Fruit fly (Drosophila melanogaster): ENCODE data around the gene XNP.

Gene XNP

DNA sequence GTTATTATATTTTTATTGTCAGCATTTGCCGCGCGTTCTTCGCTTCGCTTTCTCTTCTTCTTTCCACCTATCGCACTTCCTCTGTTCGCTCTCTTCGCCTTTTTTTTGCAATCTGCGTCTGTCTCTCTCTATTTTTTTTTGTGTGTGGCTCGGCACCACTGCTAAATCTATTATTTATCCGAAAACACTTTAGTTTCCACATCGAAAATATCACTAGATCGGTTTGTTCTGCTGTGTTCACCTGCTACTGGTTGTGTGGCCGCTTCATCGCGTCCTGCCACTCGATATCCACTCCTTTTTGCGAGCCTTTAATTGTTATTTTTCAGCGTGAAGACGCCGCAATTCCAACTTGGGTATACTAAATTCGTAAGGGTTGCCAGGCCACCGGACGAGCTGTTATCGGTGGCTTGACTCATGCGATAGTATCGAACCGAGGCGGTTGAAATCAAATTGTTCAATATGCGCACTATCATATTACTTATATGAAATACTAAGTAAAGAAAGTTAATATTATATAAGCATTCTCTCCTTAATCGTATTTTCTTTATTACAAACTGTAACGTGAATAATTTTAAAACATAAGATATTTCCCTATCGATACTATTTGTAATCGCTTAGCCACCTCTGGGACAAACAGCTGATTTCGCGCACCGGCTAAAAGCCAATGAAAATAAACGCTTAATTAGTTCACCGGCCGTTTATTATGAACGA lies at the start of gene XNP, which contains the start of the genes CG42488 and CG5116:
Gene XNP (minus strand): TSS at position 372 of the 711 bp plus-strand sequence.
Gene CG42488 (plus strand): TSS at position 636 of the 711 bp plus-strand sequence.
Gene CG5116 (plus strand): TSS at position 636 of the 711 bp plus-strand sequence.
- TF ChIP-seq CG17801 (GFP tag; optimal IDR thresholded peaks at IDR 0.05; ENCODE audit: partially characterized antibody) = peak; percentile 63

DNA sequence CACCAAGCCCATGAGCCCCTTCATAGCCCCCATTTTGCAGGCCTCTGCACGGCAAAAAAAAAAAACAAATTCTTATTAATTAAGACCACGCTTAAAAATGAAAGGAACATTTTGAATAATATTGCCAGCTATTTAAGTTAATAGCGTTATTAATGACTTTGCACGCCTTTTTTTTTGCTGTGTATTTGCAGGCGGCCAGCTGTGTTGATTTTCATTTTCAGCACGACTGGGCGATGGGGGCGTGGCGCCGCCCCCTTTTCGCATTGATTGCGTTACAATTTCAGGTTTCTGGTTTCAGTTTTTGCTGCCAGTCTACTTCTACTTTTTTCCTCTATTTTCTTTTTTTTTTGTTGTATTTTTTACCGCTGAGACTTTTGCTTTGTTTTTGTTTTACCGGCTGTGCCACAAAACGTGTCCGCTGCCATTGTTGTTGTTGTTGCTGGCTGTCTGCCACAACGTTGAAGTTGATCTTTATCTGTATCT lies 49.3 kb upstream of the XNP start:
- TF ChIP-seq CG17801 (GFP tag; optimal IDR thresholded peaks at IDR 0.05; ENCODE audit: partially characterized antibody) = no peak

DNA sequence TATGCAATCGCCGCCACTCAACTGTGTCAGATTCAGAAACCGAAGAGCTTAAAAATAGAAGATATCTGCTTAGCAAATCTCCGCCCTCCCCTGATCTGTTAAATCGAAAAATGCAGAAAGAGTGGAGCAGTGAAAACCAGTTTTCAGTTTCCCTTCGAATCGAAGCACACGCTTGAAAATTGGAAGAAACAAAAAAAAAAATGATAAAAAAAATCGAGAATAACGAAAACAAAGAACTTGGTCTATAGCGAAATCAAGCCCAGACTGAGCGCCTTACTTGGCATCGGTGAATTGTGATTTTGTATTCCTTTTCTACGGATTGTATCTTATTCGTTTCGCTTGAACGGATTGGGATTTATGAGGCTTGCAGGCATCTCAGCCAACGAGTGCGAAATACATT lies 46.7 kb upstream of the XNP start:
- no peak for TF ChIP-seq CG17801 (GFP tag; optimal IDR thresholded peaks at IDR 0.05; ENCODE audit: partially characterized antibody)

DNA sequence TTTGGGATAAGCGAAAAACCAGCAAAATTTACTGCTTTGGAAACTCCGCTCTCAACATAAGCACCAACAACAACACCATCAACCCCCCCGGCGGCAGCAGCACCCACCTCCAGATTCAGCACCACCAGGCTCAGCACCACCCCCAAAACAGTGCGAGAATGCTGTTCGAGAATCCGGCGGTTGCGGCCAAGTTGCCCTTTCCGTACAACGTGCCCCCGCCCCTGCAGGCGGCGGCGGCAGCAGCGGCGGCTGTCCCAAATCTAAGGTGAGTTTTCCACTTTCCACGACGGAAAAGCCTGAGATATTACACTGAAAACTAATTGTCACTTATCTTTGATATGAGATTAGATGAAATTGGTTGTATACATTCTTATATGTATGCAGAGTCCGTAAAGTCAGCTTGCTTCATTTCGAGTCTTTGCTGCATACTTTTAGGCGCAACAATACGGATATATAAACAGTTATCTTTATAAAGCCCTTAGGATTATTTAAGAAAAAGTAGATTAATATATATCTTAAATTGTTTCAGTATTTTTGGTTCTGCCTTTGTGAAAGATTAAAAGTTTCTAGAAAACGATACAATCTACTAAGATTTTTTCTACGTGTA lies 36.9 kb upstream of the XNP start:
- no peak for TF ChIP-seq CG17801 (GFP tag; optimal IDR thresholded peaks at IDR 0.05; ENCODE audit: partially characterized antibody)

DNA sequence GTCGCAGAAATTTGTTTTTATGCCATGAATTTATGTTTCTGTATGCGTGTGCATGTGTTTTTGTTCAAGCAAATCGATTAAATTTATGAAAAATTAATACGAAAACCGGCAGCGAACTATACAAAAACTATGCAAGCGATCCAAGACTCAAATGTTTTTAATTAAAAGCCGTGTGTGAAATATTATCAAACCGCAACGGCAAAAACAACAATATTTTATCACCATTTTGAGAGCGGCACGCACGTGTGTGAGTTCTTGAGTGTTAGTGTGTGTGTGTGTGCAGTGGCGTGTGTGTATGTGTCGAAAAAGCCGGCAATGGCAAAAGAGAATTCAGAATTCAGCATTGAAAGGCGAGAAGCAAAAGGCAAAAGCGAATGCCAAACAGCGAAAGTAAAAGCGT lies 36.0 kb upstream of the XNP start:
- TF ChIP-seq CG17801 (GFP tag; optimal IDR thresholded peaks at IDR 0.05; ENCODE audit: partially characterized antibody) = no peak

DNA sequence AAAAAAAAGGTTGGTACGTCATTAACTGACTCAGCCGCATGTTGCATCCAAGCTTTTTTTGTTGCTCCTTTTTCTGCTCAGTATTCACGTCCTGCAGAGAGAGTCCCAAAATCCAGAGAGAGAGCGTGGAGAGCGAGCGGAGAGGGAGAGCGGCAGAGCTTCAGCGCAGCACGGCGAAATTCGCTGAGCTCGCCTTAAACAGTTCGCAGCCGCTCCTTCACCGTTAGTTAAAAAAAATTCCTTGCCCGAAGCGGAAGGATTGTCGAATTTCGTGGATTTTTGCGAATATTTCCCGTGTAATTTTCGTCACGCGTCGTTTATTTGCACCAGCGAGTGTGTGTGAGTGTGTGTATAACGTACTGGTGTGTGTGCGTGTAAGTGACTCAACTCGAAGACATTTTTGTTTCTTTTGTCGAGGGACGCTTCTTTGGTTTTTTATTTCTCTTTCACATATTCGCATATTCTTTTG lies 35.5 kb upstream of the XNP start:
- TF ChIP-seq CG17801 (GFP tag; optimal IDR thresholded peaks at IDR 0.05; ENCODE audit: partially characterized antibody) = peak; percentile 79

DNA sequence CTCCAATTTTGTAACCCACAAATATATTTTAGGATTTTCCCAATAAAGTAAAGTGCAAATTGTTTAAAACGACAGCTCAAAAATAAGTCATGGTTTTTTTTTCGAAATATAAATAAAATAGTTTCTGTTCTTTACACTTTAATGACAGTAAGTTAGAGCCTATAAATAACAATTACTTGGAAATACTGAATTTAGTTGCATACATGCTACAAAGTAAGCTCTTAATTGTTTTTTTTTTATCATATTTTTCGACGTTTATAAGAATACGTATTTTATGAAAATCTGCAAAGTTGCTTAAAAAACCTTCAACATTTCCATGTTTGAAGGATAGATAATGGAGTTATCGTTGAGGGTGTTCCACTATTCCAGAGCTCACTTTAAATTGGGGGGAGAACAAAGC lies 34.9 kb upstream of the XNP start:
- no peak for TF ChIP-seq CG17801 (GFP tag; optimal IDR thresholded peaks at IDR 0.05; ENCODE audit: partially characterized antibody)

DNA sequence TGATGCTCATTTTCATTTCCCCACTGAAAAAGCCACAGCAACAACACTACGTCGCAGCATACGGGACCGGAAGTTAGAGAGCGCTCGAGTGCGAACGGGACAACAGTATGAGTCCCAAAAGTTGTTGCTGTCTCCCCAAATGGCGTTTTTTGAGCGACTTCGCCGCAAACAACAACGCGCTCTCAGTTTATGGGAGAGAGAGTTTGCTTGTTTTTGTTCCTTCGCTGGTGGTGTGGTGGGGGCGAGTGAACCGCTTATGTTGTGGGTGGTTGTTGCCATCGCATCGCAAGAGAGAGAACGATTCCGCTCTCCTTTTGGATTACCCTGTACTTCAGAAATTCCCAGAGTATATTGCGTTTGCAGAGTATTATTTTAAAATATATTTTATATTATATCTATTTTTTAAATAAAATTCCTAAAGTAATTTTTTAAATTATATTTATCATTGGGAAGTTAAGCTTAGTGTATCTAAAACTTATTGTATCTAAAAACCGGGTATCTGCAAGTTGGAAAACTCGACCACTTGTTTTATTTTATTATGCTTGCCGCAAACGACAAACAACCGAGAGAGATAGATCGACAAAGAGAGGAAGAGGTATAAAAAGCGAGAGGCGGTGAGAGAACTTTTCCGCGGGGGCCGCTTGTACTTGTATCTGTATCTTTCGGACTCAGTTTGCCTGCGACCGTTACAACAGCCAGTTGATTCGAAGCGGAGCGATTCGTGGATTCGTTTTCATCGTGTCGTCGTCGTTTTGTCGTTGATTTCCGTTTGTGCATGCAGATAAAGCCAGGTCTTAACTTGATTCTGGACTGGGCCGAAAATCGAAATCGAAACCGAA lies 33.0 kb upstream of the XNP start, which contains the start of gene msi:
Gene msi (plus strand): TSS at position 669 of the 839 bp plus-strand sequence.
- peak; percentile 86 for TF ChIP-seq CG17801 (GFP tag; optimal IDR thresholded peaks at IDR 0.05; ENCODE audit: partially characterized antibody)

DNA sequence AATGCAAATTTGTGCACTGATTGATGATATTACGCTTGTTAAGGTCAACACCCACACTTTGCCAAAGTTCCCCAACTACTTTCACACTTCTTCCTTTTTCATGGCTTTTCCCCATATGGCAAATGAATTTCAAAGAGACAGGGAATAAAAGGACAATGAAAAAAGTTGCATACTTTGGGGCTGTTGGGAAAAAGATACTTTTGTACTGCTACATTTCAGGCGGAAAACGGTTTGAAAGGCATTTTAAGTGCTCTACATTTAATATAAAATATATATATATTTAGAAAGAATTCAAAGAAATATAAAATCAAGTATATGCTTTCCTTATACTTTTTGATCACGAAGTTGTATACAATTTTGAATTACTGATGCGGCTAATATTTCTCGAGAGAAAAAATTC lies 30.1 kb upstream of the XNP start:
- TF ChIP-seq CG17801 (GFP tag; optimal IDR thresholded peaks at IDR 0.05; ENCODE audit: partially characterized antibody) = no peak

DNA sequence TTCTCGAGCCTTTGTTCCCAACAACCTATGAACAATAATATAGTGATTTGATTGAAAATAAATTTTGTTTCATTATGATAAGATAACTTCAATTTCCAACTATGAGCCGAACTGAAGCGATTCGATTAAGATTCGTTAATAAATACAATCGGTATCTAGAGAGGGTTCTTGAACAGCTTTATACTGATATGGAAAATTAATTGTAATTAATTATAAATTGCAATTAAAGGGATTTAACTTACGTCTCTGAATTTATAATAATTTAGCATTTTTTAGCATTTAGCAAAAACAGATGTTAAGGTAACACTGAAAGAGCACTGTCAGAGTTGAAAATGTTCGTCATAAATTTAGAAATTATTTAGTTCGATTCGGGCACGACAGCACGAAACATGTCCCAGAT lies 23.3 kb upstream of the XNP start, which contains the start of gene CG5111:
Gene CG5111 (plus strand): TSS at position 301 of the 400 bp plus-strand sequence.
- TF ChIP-seq CG17801 (GFP tag; optimal IDR thresholded peaks at IDR 0.05; ENCODE audit: partially characterized antibody) = no peak

DNA sequence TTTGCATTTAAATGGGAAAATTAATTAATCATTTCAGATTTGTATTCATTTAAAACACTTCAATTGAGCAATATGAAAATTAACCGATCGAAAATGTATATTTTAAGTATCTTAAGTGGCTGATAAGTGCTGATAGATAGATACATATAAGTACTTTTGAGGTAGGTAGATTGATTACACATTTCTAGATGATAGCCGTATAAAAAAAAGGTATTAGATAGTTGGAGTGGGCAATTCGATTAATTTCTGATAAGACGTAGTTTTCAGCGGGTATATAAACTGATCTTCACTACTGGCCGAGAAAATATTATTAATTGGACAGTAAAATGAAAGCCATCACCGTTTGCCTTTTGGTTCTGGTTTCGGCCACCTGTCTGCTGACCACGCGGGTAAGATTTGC lies 22.3 kb upstream of the XNP start, which contains the start of gene CG5107:
Gene CG5107 (plus strand): TSS at position 301 of the 400 bp plus-strand sequence.
- no peak for TF ChIP-seq CG17801 (GFP tag; optimal IDR thresholded peaks at IDR 0.05; ENCODE audit: partially characterized antibody)

DNA sequence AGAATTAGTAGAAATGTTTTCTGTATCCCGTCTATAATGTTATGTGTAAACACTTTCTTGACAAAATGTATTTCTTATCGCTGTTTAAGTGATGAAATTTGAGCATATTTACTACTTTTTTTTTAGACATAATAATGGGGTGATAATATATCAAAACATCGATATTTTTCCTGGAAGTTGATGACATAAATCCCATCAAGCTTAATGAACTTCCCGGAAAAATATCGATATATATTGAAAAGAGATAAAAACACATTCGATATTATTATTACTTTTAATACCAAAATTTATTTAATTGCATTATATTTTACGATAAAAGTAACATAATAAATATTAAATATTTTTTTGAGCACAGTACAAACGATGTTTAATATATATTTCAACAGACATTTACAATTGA lies 13.1 kb upstream of the XNP start:
- TF ChIP-seq CG17801 (GFP tag; optimal IDR thresholded peaks at IDR 0.05; ENCODE audit: partially characterized antibody) = no peak

DNA sequence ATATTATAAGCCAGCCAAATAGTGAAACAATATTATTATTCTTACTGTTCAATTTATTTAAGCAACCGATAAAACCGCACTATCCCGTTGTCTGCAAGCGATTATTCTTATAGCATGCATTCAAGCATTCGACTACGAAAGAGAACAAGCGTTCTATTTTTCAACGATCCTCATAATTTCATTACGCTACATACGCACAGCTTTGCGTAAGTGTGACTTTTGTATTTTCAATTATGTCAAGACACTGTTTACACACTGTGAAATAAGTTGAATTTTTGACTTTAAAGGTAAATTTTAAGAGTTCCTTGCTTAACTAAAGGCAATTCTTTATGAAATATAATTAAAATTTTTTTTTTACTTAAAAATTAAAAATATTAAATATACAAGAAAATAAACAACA lies 12.4 kb upstream of the XNP start, which contains the start of gene CG33494:
Gene CG33494 (minus strand): TSS at position 90 of the 400 bp plus-strand sequence.
- TF ChIP-seq CG17801 (GFP tag; optimal IDR thresholded peaks at IDR 0.05; ENCODE audit: partially characterized antibody) = no peak

DNA sequence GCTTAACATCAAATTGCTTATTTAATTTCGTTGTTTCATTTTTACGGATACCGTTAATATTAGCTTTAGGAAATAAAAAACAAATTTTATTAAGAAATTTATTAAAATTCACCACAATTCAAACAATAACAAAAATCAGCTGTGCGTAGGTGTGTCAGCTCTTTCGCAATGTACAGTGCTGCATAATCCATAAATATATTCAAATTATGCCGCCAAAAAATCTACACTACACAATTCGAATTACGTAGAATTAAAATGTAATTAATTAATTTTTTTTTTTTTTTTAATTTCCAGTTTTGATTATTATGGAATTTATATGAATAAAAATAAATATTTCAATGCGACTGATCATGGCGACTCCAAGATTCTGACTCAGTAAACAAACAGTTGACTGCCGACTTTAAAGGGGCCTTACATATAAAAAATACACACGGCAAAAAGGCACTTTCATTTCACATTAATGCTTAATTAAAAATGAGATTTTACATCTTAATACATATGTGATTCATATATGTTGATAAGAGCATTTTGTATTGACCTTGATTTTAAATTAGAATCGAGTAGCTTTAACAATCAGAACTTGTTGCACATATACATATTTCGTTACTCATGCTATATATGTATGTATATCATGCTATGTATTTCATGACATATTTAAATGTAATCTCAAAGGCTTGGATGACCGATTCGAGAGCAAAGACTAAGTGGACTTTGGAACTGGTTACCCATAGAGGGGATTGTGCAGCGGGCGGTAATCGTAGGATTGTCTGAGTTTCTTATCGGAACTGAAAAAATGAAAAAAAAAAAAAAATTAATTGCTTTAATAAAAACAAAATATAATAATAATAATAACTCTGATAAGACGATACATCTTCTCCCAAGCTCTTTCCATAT lies 10.9 kb upstream of the XNP start:
- TF ChIP-seq CG17801 (GFP tag; optimal IDR thresholded peaks at IDR 0.05; ENCODE audit: partially characterized antibody) = no peak

Measured in ovary, adult (tissue).